Fruit fly (Drosophila melanogaster) whole organism, embryonic: ENCODE measurements around the gene ash1.

Experiments
- CG10267 ChIP-seq: fragments of 200-800 bp; sonication (Bioruptor generic); optimal IDR thresholded peaks from 2 replicates; lab custom pipeline; 2018; ENCODE audit warnings: missing biosample characterization, mild to moderate bottlenecking, missing genetic modification characterization, moderate library complexity
- CG12155 ChIP-seq: fragments of 200-800 bp; sonication (Bioruptor generic); optimal IDR thresholded peaks from 3 replicates; lab custom pipeline; 2016; ENCODE audit warnings: missing biosample characterization, missing genetic modification characterization
- CG12659 ChIP-seq: fragments of 200-800 bp; sonication (Bioruptor generic); optimal IDR thresholded peaks from 3 replicates; lab custom pipeline; 2017; ENCODE audit warnings: mild to moderate bottlenecking, missing biosample characterization, missing genetic modification reagents, missing genetic modification characterization
- CG1529 ChIP-seq: fragments of 200-800 bp; sonication (Bioruptor generic); optimal IDR thresholded peaks from 3 replicates; lab custom pipeline; 2018; ENCODE audit warnings: missing biosample characterization, missing genetic modification characterization
- CG15601 ChIP-seq: fragments of 200-800 bp; sonication (Bioruptor generic); optimal IDR thresholded peaks from 3 replicates; lab custom pipeline; 2019; ENCODE audit warnings: missing biosample characterization, mild to moderate bottlenecking, missing genetic modification characterization, moderate library complexity
- CG1602 ChIP-seq: fragments of 200-800 bp; sonication (Bioruptor generic); optimal IDR thresholded peaks from 3 replicates; lab custom pipeline; 2016; ENCODE audit warnings: missing biosample characterization, missing genetic modification characterization
- CG17385 ChIP-seq: fragments of 200-800 bp; sonication (Bioruptor generic); optimal IDR thresholded peaks from 3 replicates; lab custom pipeline; 2018; ENCODE audit warnings: missing biosample characterization, mild to moderate bottlenecking, missing genetic modification characterization
- CG17612 ChIP-seq: fragments of 200-800 bp; sonication (Bioruptor generic); IDR thresholded peaks from 2 replicates; pipeline ENCODE4 v1.3.6; 2022; ENCODE audit warnings: missing biosample characterization, missing genetic modification characterization
- CG33557 ChIP-seq: fragments of 200-800 bp; sonication (Bioruptor generic); optimal IDR thresholded peaks from 2 replicates; lab custom pipeline; 2019; ENCODE audit warnings: missing biosample characterization, mild to moderate bottlenecking, missing genetic modification characterization, moderate library complexity
- CG3995 ChIP-seq: fragments of 200-800 bp; sonication (Bioruptor generic); optimal IDR thresholded peaks from 3 replicates; lab custom pipeline; 2016; ENCODE audit warnings: missing biosample characterization, missing genetic modification characterization
- CG6254 ChIP-seq: fragments of 200-800 bp; sonication (Bioruptor generic); optimal IDR thresholded peaks from 3 replicates; lab custom pipeline; 2017; ENCODE audit warnings: mild to moderate bottlenecking, missing biosample characterization, missing genetic modification reagents, missing genetic modification characterization
- CG7963 ChIP-seq: fragments of 200-800 bp; sonication (Bioruptor generic); IDR thresholded peaks from 3 replicates; pipeline ENCODE4 v1.3.6; 2022; ENCODE audit warnings: missing biosample characterization, missing genetic modification characterization; ENCODE audit not compliant: partially characterized antibody
- CG8089 ChIP-seq: fragments of 200-800 bp; sonication (Bioruptor generic); optimal IDR thresholded peaks from 3 replicates; lab custom pipeline; 2016; ENCODE audit warnings: missing biosample characterization, missing genetic modification characterization
- CG8281 ChIP-seq: fragments of 200-800 bp; sonication (Bioruptor generic); optimal IDR thresholded peaks from 2 replicates; lab custom pipeline; 2018; ENCODE audit warnings: missing biosample characterization, mild to moderate bottlenecking, missing genetic modification characterization, moderate library complexity
- CG8290 ChIP-seq, 3 experiments: fragments of 200-800 bp; sonication (Bioruptor generic); optimal IDR thresholded peaks; 2 replicates each; lab custom pipeline; 2016 to 2019; ENCODE audit warnings: missing biosample characterization in 3 of 3, missing genetic modification characterization in 3 of 3, mild to moderate bottlenecking in 2 of 3, moderate library complexity in 1 of 3
- CkIIα-i1 ChIP-seq: fragments of 200-800 bp; sonication (Bioruptor generic); IDR thresholded peaks from 2 replicates; pipeline ENCODE4 v1.3.6; 2022; ENCODE audit warnings: missing biosample characterization, missing genetic modification characterization
- D ChIP-seq, 2 experiments: fragments of 200-800 bp in 1 of 2; fragments of >200 bp in 1 of 2; sonication (Bioruptor generic) in 1 of 2; optimal IDR thresholded peaks; 2 replicates in 1 of 2; 3 replicates in 1 of 2; lab custom pipeline; 2017; ENCODE audit warnings: mild to moderate bottlenecking in 1 of 2, missing biosample characterization in 1 of 2, missing genetic modification characterization in 1 of 2, missing genetic modification reagents in 1 of 2
- Dbx ChIP-seq: fragments of 200-800 bp; sonication (Bioruptor generic); IDR thresholded peaks from 3 replicates; pipeline ENCODE4 v1.3.6; 2022; ENCODE audit warnings: missing biosample characterization, missing genetic modification characterization
- Deaf1 ChIP-seq: fragments of 200-800 bp; optimal IDR thresholded peaks from 3 replicates; lab custom pipeline; 2019; ENCODE audit warnings: missing biosample characterization, mild to moderate bottlenecking, missing genetic modification characterization, moderate library complexity
- Dek ChIP-seq: fragments of 200-800 bp; sonication (Bioruptor generic); optimal IDR thresholded peaks from 3 replicates; lab custom pipeline; 2019; ENCODE audit warnings: missing biosample characterization, mild to moderate bottlenecking, missing genetic modification characterization, moderate library complexity
- Dp ChIP-seq: fragments of 200-800 bp; sonication (Bioruptor generic); optimal IDR thresholded peaks from 2 replicates; lab custom pipeline; 2018; ENCODE audit warnings: missing biosample characterization, mild to moderate bottlenecking, missing genetic modification characterization, moderate library complexity
- Elba2 ChIP-seq: fragments of 200-800 bp; sonication (Bioruptor generic); optimal IDR thresholded peaks from 3 replicates; lab custom pipeline; 2016; ENCODE audit warnings: missing biosample characterization, missing genetic modification characterization
- Ets65A ChIP-seq: fragments of 200-800 bp; sonication (Bioruptor generic); peaks from one replicate; lab custom pipeline; 2016; ENCODE audit warnings: missing biosample characterization, missing genetic modification characterization
- Fer1 ChIP-seq: fragments of 200-800 bp; sonication (Bioruptor generic); optimal IDR thresholded peaks from 2 replicates; lab custom pipeline; 2017; ENCODE audit warnings: missing biosample characterization, mild to moderate bottlenecking, missing genetic modification characterization
- Gsc ChIP-seq: fragments of 200-800 bp; sonication (Bioruptor generic); IDR thresholded peaks from 2 replicates; pipeline ENCODE4 v1.3.6; 2022; ENCODE audit warnings: missing biosample characterization, missing genetic modification characterization
- Hr39 ChIP-seq: fragments of >200 bp; optimal IDR thresholded peaks from 2 replicates; lab custom pipeline; 2017
- Hr51 ChIP-seq, 2 experiments: fragments of 200-800 bp; sonication (Bioruptor generic); optimal IDR thresholded peaks; 2 replicates in 1 of 2; 3 replicates in 1 of 2; lab custom pipeline; 2016 to 2018; ENCODE audit warnings: missing biosample characterization in 2 of 2, missing genetic modification characterization in 2 of 2, mild to moderate bottlenecking in 1 of 2, moderate library complexity in 1 of 2
- Lpt ChIP-seq: fragments of >200 bp; optimal IDR thresholded peaks from 2 replicates; lab custom pipeline; 2018; ENCODE audit warnings: missing biosample characterization, missing genetic modification characterization
- Med ChIP-seq: fragments of 200-800 bp; sonication (Bioruptor generic); peaks from one replicate; lab custom pipeline; 2016; ENCODE audit warnings: missing biosample characterization, missing genetic modification characterization, mild to moderate bottlenecking, inconsistent platforms, moderate library complexity
- Mrtf ChIP-seq: fragments of 200-800 bp; sonication (Bioruptor generic); IDR thresholded peaks from 3 replicates; pipeline ENCODE4 v1.3.6; 2022; ENCODE audit warnings: missing biosample characterization, missing genetic modification characterization
- Myb ChIP-seq: fragments of 200-800 bp; sonication (Bioruptor generic); optimal IDR thresholded peaks from 2 replicates; lab custom pipeline; 2016; ENCODE audit warnings: missing biosample characterization, missing genetic modification characterization
- Pdp1 ChIP-seq, 2 experiments: fragments of 200-800 bp; sonication (Bioruptor generic); optimal IDR thresholded peaks; 3 replicates each; lab custom pipeline; 2016; ENCODE audit warnings: missing biosample characterization in 2 of 2, missing genetic modification characterization in 2 of 2, mild to moderate bottlenecking in 1 of 2, moderate library complexity in 1 of 2
- Ptx1 ChIP-seq: fragments of 200-800 bp; sonication (Bioruptor generic); IDR thresholded peaks from 2 replicates; pipeline ENCODE4 v1.3.6; 2022; ENCODE audit warnings: missing biosample characterization, missing genetic modification characterization
- Sox102F ChIP-seq: fragments of 200-800 bp; sonication (Bioruptor generic); optimal IDR thresholded peaks from 2 replicates; lab custom pipeline; 2018; ENCODE audit warnings: missing biosample characterization, mild to moderate bottlenecking, missing genetic modification characterization, moderate library complexity
- Trl ChIP-seq, 3 experiments: fragments of >200 bp in 2 of 3; fragments of 200-800 bp in 1 of 3; sonication (Bioruptor generic) in 1 of 3; optimal IDR thresholded peaks; 2 replicates in 1 of 3; 3 replicates in 2 of 3; lab custom pipeline; 2016 to 2017; ENCODE audit warnings: missing biosample characterization in 1 of 3, missing genetic modification characterization in 1 of 3
- ap ChIP-seq: fragments of 200-800 bp; sonication (Bioruptor generic); IDR thresholded peaks from 2 replicates; pipeline ENCODE4 v1.3.6; 2022; ENCODE audit warnings: missing biosample characterization, missing genetic modification characterization
- cas ChIP-seq: fragments of 200-800 bp; sonication (Bioruptor generic); IDR thresholded peaks from 2 replicates; pipeline ENCODE4 v1.3.6; 2022; ENCODE audit warnings: missing biosample characterization, missing genetic modification characterization
- caup ChIP-seq: fragments of 200-800 bp; sonication (Bioruptor generic); optimal IDR thresholded peaks from 3 replicates; lab custom pipeline; 2017; ENCODE audit warnings: missing biosample characterization, mild to moderate bottlenecking, missing genetic modification characterization, moderate library complexity; ENCODE audit not compliant: severe bottlenecking
- eyg ChIP-seq: fragments of 200-800 bp; sonication (Bioruptor generic); optimal IDR thresholded peaks from 3 replicates; lab custom pipeline; 2016; ENCODE audit warnings: missing biosample characterization, missing genetic modification characterization
- fd96Cb ChIP-seq: fragments of 200-800 bp; sonication (Bioruptor generic); optimal IDR thresholded peaks from 2 replicates; lab custom pipeline; 2018; ENCODE audit warnings: missing biosample characterization, mild to moderate bottlenecking, missing genetic modification characterization, moderate library complexity
- ind ChIP-seq: fragments of 200-800 bp; sonication (Bioruptor generic); optimal IDR thresholded peaks from 3 replicates; lab custom pipeline; 2016; ENCODE audit warnings: missing biosample characterization, missing genetic modification characterization
- kay ChIP-seq: fragments of 200-800 bp; sonication (Bioruptor generic); optimal IDR thresholded peaks from 2 replicates; lab custom pipeline; 2016; ENCODE audit warnings: missing biosample characterization, missing genetic modification characterization
- lmd ChIP-seq: fragments of 200-800 bp; sonication (Bioruptor generic); IDR thresholded peaks from 2 replicates; pipeline ENCODE4 v1.3.6; 2022; ENCODE audit warnings: missing biosample characterization, missing genetic modification characterization
- lov ChIP-seq, 2 experiments: fragments of 200-800 bp in 1 of 2; fragments of >200 bp in 1 of 2; sonication (Bioruptor generic) in 1 of 2; IDR thresholded peaks in 1 of 2; optimal IDR thresholded peaks in 1 of 2; 2 replicates in 1 of 2; 3 replicates in 1 of 2; pipeline versions ENCODE4 v1.3.6 to Lab custom; 2017 to 2022; ENCODE audit warnings: missing biosample characterization in 1 of 2, missing genetic modification characterization in 1 of 2
- psq ChIP-seq: fragments of 200-800 bp; sonication (Bioruptor generic); optimal IDR thresholded peaks from 2 replicates; lab custom pipeline; 2017; ENCODE audit warnings: missing biosample characterization, missing genetic modification characterization
- sqz ChIP-seq: fragments of 200-800 bp; sonication (Bioruptor generic); optimal IDR thresholded peaks from 3 replicates; lab custom pipeline; 2018; ENCODE audit warnings: missing biosample characterization, mild to moderate bottlenecking, missing genetic modification characterization
- stwl ChIP-seq: fragments of 200-800 bp; sonication (Bioruptor generic); optimal IDR thresholded peaks from 3 replicates; lab custom pipeline; 2018; ENCODE audit warnings: missing biosample characterization, mild to moderate bottlenecking, missing genetic modification characterization, moderate library complexity
- vfl ChIP-seq: fragments of 200-800 bp; sonication (Bioruptor generic); optimal IDR thresholded peaks from 2 replicates; lab custom pipeline; 2016; ENCODE audit warnings: missing biosample characterization, missing genetic modification characterization
- zen ChIP-seq: fragments of 200-800 bp; sonication (Bioruptor generic); optimal IDR thresholded peaks from 3 replicates; lab custom pipeline; 2018; ENCODE audit warnings: missing biosample characterization, mild to moderate bottlenecking, missing genetic modification characterization, moderate library complexity

ash1 gene

dm6 chr3L:19585979-19586378, 12.6 kb downstream of the ash1 start, which contains the start of the genes CG9231 and CG9330 (continued):
- no peak for TF ChIP-seq vfl (GFP tag; lab: Kevin White, UChicago)
- peak; percentile 11 to 38 for TF ChIP-seq Hr51 (GFP tag; optimal IDR thresholded peaks at IDR 0.05; lab: Kevin White, UChicago)
- TF ChIP-seq Dbx (GFP tag; lab: Robert Waterston, UW), result no peak
- TF ChIP-seq Pdp1 (GFP tag; optimal IDR thresholded peaks at IDR 0.05; lab: Kevin White, UChicago), result peak; percentile 13 to 14
- peak; percentile 11 for TF ChIP-seq Sox102F
- no peak for TF ChIP-seq CG12155 (GFP tag; lab: Kevin White, UChicago)
- no peak for TF ChIP-seq eyg (GFP tag; lab: Kevin White, UChicago)
- no peak for TF ChIP-seq ap (GFP tag; lab: Robert Waterston, UW)
- no peak for TF ChIP-seq fd96Cb (tag; lab: Kevin White, UChicago)
- no peak for TF ChIP-seq CG7963
- no peak for TF ChIP-seq caup
- no peak for TF ChIP-seq sqz
- TF ChIP-seq CG17612, result no peak
- peak; percentile 23 for TF ChIP-seq ind (GFP tag; lab: Kevin White, UChicago)
- TF ChIP-seq Deaf1, result peak; percentile 49
- no peak for TF ChIP-seq Lpt
- TF ChIP-seq CkIIα-i1 (GFP tag; lab: Robert Waterston, UW), result no peak
- no peak for TF ChIP-seq Trl (optimal IDR thresholded peaks at IDR 0.05; lab: Kevin White, UChicago)
- no peak for TF ChIP-seq Trl (GFP tag; optimal IDR thresholded peaks at IDR 0.05; lab: Kevin White, UChicago)
- peak; percentile 61 for TF ChIP-seq CG15601 (tag; lab: Kevin White, UChicago)
- TF ChIP-seq lov (optimal IDR thresholded peaks at IDR 0.05; lab: Kevin White, UChicago), result no peak
- no peak for TF ChIP-seq lov (GFP tag; IDR thresholded peaks at IDR 0.05; lab: Robert Waterston, UW)
- no peak for TF ChIP-seq Hr39 (lab: Kevin White, UChicago)
- peak; percentile 27 for TF ChIP-seq zen
- TF ChIP-seq CG1529 (GFP tag; lab: Kevin White, UChicago), result no peak
- peak; percentile 33 for TF ChIP-seq CG8290 (GFP tag; optimal IDR thresholded peaks at IDR 0.05; lab: Kevin White, UChicago)
- no peak for TF ChIP-seq CG8290 (tag; optimal IDR thresholded peaks at IDR 0.05; lab: Kevin White, UChicago)
- TF ChIP-seq stwl, result peak; percentile 84
- peak; percentile 10 for TF ChIP-seq Fer1
- no peak for TF ChIP-seq D (optimal IDR thresholded peaks at IDR 0.05; lab: Kevin White, UChicago)
- TF ChIP-seq D (GFP tag; optimal IDR thresholded peaks at IDR 0.05; lab: Kevin White, UChicago), result no peak
- no peak for TF ChIP-seq lmd (GFP tag; lab: Robert Waterston, UW)
- TF ChIP-seq CG8089 (GFP tag; lab: Kevin White, UChicago), result no peak
- TF ChIP-seq CG33557 (GFP tag; lab: Kevin White, UChicago), result no peak
- peak; percentile 45 for TF ChIP-seq Elba2
- TF ChIP-seq Ptx1 (GFP tag; lab: Robert Waterston, UW), result peak; percentile 11; the same call in 1 of the 2 replicates
- peak; percentile 31 for TF ChIP-seq Myb (GFP tag; lab: Kevin White, UChicago)
- no peak for TF ChIP-seq cas (GFP tag; lab: Robert Waterston, UW)
- peak; percentile 69 for TF ChIP-seq CG10267 (tag; lab: Kevin White, UChicago)
- peak; percentile 91 for TF ChIP-seq CG3995 (GFP tag; lab: Kevin White, UChicago)
- peak; percentile 55 for TF ChIP-seq Ets65A (GFP tag; lab: Kevin White, UChicago)
- TF ChIP-seq kay (GFP tag; lab: Kevin White, UChicago), result no peak
- TF ChIP-seq Med, result peak; percentile 83
- peak; percentile 84 for TF ChIP-seq CG12659 (GFP tag; lab: Kevin White, UChicago)
- TF ChIP-seq CG6254, result peak; percentile 12
- TF ChIP-seq psq (GFP tag; lab: Kevin White, UChicago), result no peak
- no peak for TF ChIP-seq Gsc (GFP tag; lab: Robert Waterston, UW)
- peak; percentile 17 for TF ChIP-seq CG1602 (GFP tag; lab: Kevin White, UChicago)
- TF ChIP-seq CG17385 (GFP tag; lab: Kevin White, UChicago), result no peak
- TF ChIP-seq Dp, result peak; percentile 39
- TF ChIP-seq CG8281 (tag; lab: Kevin White, UChicago), result no peak
- TF ChIP-seq Dek (tag; lab: Kevin White, UChicago), result no peak
- no peak for TF ChIP-seq Mrtf (GFP tag; lab: Robert Waterston, UW)
